Worm (Caenorhabditis elegans) whole organism, L1 larva: Measurements from ENCODE around the gene cyp-34A10.

ENCODE experiments used
- C04F5.9 ChIP-seq: sonication (generic microtip); optimal IDR thresholded peaks from 2 replicates; lab custom pipeline; 2016; ENCODE audit warnings: missing genetic modification characterization, missing compliant biosample characterization
- Y116A8C.19 ChIP-seq: sonication (generic microtip); optimal IDR thresholded peaks from 2 replicates; lab custom pipeline; 2016; ENCODE audit warnings: missing compliant biosample characterization, missing genetic modification characterization, borderline replicate concordance
- aha-1 ChIP-seq: fragments of 150-350 bp; optimal IDR thresholded peaks from 2 replicates; lab custom pipeline; 2014; ENCODE audit warnings: missing biosample characterization, missing genetic modification characterization
- alr-1 ChIP-seq: fragments of 200-800 bp; sonication (Bioruptor generic); optimal IDR thresholded peaks from 2 replicates; lab custom pipeline; 2018; ENCODE audit warnings: borderline replicate concordance, mild to moderate bottlenecking, missing genetic modification characterization, missing compliant biosample characterization
- aly-2 ChIP-seq: fragments of 150-350 bp; optimal IDR thresholded peaks from 2 replicates; lab custom pipeline; 2014; ENCODE audit warnings: missing biosample characterization, missing genetic modification characterization
- blmp-1 ChIP-seq: fragments of 150-350 bp; optimal IDR thresholded peaks from 2 replicates; lab custom pipeline; 2014; ENCODE audit warnings: missing biosample characterization, missing genetic modification characterization
- ceh-63 ChIP-seq: fragments of 200-800 bp; sonication (Bioruptor generic); optimal IDR thresholded peaks from 2 replicates; lab custom pipeline; 2018; ENCODE audit warnings: mild to moderate bottlenecking, missing genetic modification characterization, missing compliant biosample characterization
- ceh-8 ChIP-seq: fragments of 200-800 bp; sonication (Bioruptor generic); optimal IDR thresholded peaks from 2 replicates; lab custom pipeline; 2018; ENCODE audit warnings: mild to moderate bottlenecking, missing genetic modification characterization, moderate library complexity, missing compliant biosample characterization
- ceh-82 ChIP-seq, 3 experiments: fragments of 150-350 bp in 1 of 3; sonication (generic microtip) in 2 of 3; optimal IDR thresholded peaks; 2 replicates each; lab custom pipeline; 2014 to 2017; ENCODE audit warnings: missing biosample characterization in 3 of 3, missing genetic modification characterization in 3 of 3
- ceh-88 ChIP-seq: fragments of 200-800 bp; sonication (Bioruptor generic); IDR thresholded peaks from 2 replicates; pipeline ENCODE4 v1.3.6; 2022; ENCODE audit warnings: missing genetic modification characterization, missing compliant biosample characterization
- dpl-1 ChIP-seq, 3 experiments: fragments of 150-350 bp in 2 of 3; sonication (generic microtip) in 1 of 3; optimal IDR thresholded peaks; 2 replicates each; lab custom pipeline; 2014 to 2017; ENCODE audit warnings: missing biosample characterization in 3 of 3, missing genetic modification characterization in 3 of 3, missing genetic modification reagents in 3 of 3
- egl-13 ChIP-seq: sonication (generic microtip); optimal IDR thresholded peaks from 2 replicates; lab custom pipeline; 2016; ENCODE audit warnings: missing genotype, missing genetic modification reagents, missing genetic modification characterization, missing compliant biosample characterization
- elt-2 ChIP-seq: sonication (generic microtip); optimal IDR thresholded peaks from 2 replicates; lab custom pipeline; 2016; ENCODE audit warnings: missing genetic modification characterization, mild to moderate bottlenecking, inconsistent platforms, missing compliant biosample characterization, missing genetic modification reagents
- ets-5 ChIP-seq: fragments of 200-800 bp; sonication (Bioruptor generic); IDR thresholded peaks from 2 replicates; pipeline ENCODE4 v1.3.6; 2022; ENCODE audit warnings: missing genetic modification characterization, missing compliant biosample characterization
- fkh-4 ChIP-seq: sonication (generic microtip); optimal IDR thresholded peaks from 2 replicates; lab custom pipeline; 2016; ENCODE audit warnings: missing compliant biosample characterization, missing genetic modification characterization, borderline replicate concordance
- grh-1 ChIP-seq: fragments of 200-800 bp; sonication (Bioruptor generic); IDR thresholded peaks from 2 replicates; pipeline ENCODE4 v1.3.6; 2022; ENCODE audit warnings: missing genetic modification reagents, missing genetic modification characterization, missing compliant biosample characterization
- hlh-17 ChIP-seq: fragments of 200-800 bp; sonication (Bioruptor generic); optimal IDR thresholded peaks from 2 replicates; lab custom pipeline; 2018; ENCODE audit warnings: missing genetic modification characterization, mild to moderate bottlenecking, missing compliant biosample characterization, moderate library complexity, borderline replicate concordance
- hpl-2 ChIP-seq: fragments of 150-350 bp; optimal IDR thresholded peaks from 2 replicates; lab custom pipeline; 2014; ENCODE audit warnings: missing biosample characterization, missing genetic modification reagents, missing genetic modification characterization
- lin-39 ChIP-seq: fragments of 150-350 bp; optimal IDR thresholded peaks from 2 replicates; lab custom pipeline; 2014; ENCODE audit warnings: missing biosample characterization, missing genetic modification reagents, missing genetic modification characterization
- mef-2 ChIP-seq: fragments of 150-350 bp; optimal IDR thresholded peaks from 2 replicates; lab custom pipeline; 2014; ENCODE audit warnings: missing biosample characterization, missing genetic modification characterization
- mep-1 ChIP-seq: fragments of 150-350 bp; optimal IDR thresholded peaks from 2 replicates; lab custom pipeline; 2014; ENCODE audit warnings: missing biosample characterization, missing genetic modification characterization
- nhr-12 ChIP-seq: sonication (generic microtip); optimal IDR thresholded peaks from 2 replicates; lab custom pipeline; 2017; ENCODE audit warnings: missing biosample characterization, missing genetic modification characterization
- nhr-19 ChIP-seq: fragments of 200-800 bp; sonication (Bioruptor generic); conservative IDR thresholded peaks from 2 replicates; pipeline ENCODE4 v1.3.6; 2022; ENCODE audit warnings: missing genetic modification characterization, missing compliant biosample characterization
- nhr-20 ChIP-seq: sonication (generic microtip); optimal IDR thresholded peaks from 2 replicates; lab custom pipeline; 2016; ENCODE audit warnings: mild to moderate bottlenecking, missing genetic modification characterization, missing compliant biosample characterization
- nhr-237 ChIP-seq: fragments of 150-350 bp; optimal IDR thresholded peaks from 2 replicates; lab custom pipeline; 2014; ENCODE audit warnings: missing biosample characterization, missing genetic modification characterization
- nhr-47 ChIP-seq: sonication (generic microtip); optimal IDR thresholded peaks from 2 replicates; lab custom pipeline; 2016; ENCODE audit warnings: mild to moderate bottlenecking, missing genetic modification characterization, moderate library complexity, missing compliant biosample characterization
- nhr-71 ChIP-seq: sonication (generic microtip); optimal IDR thresholded peaks from 2 replicates; lab custom pipeline; 2016; ENCODE audit warnings: mild to moderate bottlenecking, missing genetic modification characterization, moderate library complexity, missing compliant biosample characterization
- nhr-84 ChIP-seq: sonication (generic microtip); optimal IDR thresholded peaks from 2 replicates; lab custom pipeline; 2017; ENCODE audit warnings: missing biosample characterization, missing genetic modification characterization
- nhr-85 ChIP-seq: sonication (generic microtip); peaks from one replicate; lab custom pipeline; 2016; ENCODE audit warnings: missing genetic modification characterization, inconsistent platforms, missing compliant biosample characterization
- nhr-90 ChIP-seq: sonication (generic microtip); optimal IDR thresholded peaks from 2 replicates; lab custom pipeline; 2016; ENCODE audit warnings: mild to moderate bottlenecking, missing genetic modification characterization, missing compliant biosample characterization; ENCODE audit not compliant: poor library complexity
- swsn-7 ChIP-seq: sonication (generic microtip); optimal IDR thresholded peaks from 2 replicates; lab custom pipeline; 2016; ENCODE audit warnings: missing genetic modification characterization, missing compliant biosample characterization
- tlp-1 ChIP-seq: fragments of 150-350 bp; optimal IDR thresholded peaks from 2 replicates; lab custom pipeline; 2014; ENCODE audit warnings: missing biosample characterization, missing genetic modification characterization
- unc-30 ChIP-seq: sonication (generic microtip); optimal IDR thresholded peaks from 2 replicates; lab custom pipeline; 2017; ENCODE audit warnings: missing biosample characterization, missing genetic modification characterization
- unc-86 ChIP-seq: sonication (generic microtip); optimal IDR thresholded peaks from 2 replicates; lab custom pipeline; 2016; ENCODE audit warnings: missing genetic modification characterization, missing compliant biosample characterization
- unc-98 ChIP-seq: fragments of 200-800 bp; sonication (Bioruptor generic); IDR thresholded peaks from 2 replicates; pipeline ENCODE4 v1.3.6; 2022; ENCODE audit warnings: missing genetic modification characterization, missing compliant biosample characterization
- vab-15 ChIP-seq: sonication (generic microtip); optimal IDR thresholded peaks from 2 replicates; lab custom pipeline; 2017; ENCODE audit warnings: missing genotype, mild to moderate bottlenecking, missing genetic modification characterization, missing compliant biosample characterization
- zip-4 ChIP-seq: fragments of 200-800 bp; sonication (Bioruptor generic); optimal IDR thresholded peaks from 2 replicates; lab custom pipeline; 2018; ENCODE audit warnings: mild to moderate bottlenecking, missing genetic modification characterization, moderate library complexity, missing compliant biosample characterization

cyp-34A10 gene

ce11 chrV:4010170-4010569 lies 37.4 kb upstream of the cyp-34A10 start, which contains the start of gene srh-4:
TSS of gene srh-4 (plus strand) at chrV:4010470.
- TF ChIP-seq nhr-47 (tag; lab: Kevin White, UChicago): no peak
- no peak for TF ChIP-seq nhr-84 (tag; lab: Kevin White, UChicago)
- no peak for TF ChIP-seq Y116A8C.19 (tag; lab: Kevin White, UChicago)
- no peak for TF ChIP-seq unc-30
- TF ChIP-seq dpl-1 (GFP tag; optimal IDR thresholded peaks at IDR 0.05; lab: Kevin White, UChicago): no peak
- TF ChIP-seq aly-2 (tag; lab: Kevin White, UChicago): no peak
- no peak for TF ChIP-seq grh-1
- no peak for TF ChIP-seq mep-1
- no peak for TF ChIP-seq nhr-71 (tag; lab: Kevin White, UChicago)
- TF ChIP-seq aha-1 (tag; lab: Kevin White, UChicago): no peak
- no peak for TF ChIP-seq alr-1 (tag; lab: Kevin White, UChicago)
- no peak for TF ChIP-seq ets-5 (GFP tag; lab: Robert Waterston, UW)
- TF ChIP-seq unc-86 (tag; lab: Kevin White, UChicago): no peak
- TF ChIP-seq fkh-4: no peak
- no peak for TF ChIP-seq ceh-8 (GFP tag; lab: Kevin White, UChicago)
- TF ChIP-seq, all 84 proteins: peak for 0

- TF ChIP-seq zip-4 (GFP tag; lab: Kevin White, UChicago) (no peak), elt-2 (tag; lab: Kevin White, UChicago) (no peak), ceh-63 (GFP tag; lab: Kevin White, UChicago) (no peak), hlh-17 (GFP tag; lab: Kevin White, UChicago) (no peak), tlp-1 (tag; lab: Kevin White, UChicago) (no peak), ceh-82 (tag; optimal IDR thresholded peaks at IDR 0.05; lab: Kevin White, UChicago) (no peak), ceh-8 (GFP tag; lab: Kevin White, UChicago) (no peak), mef-2 (tag; lab: Kevin White, UChicago) (no peak), unc-98 (no peak), ceh-88 (GFP tag; lab: Robert Waterston, UW) (no peak), fkh-4 (no peak), nhr-19 (no peak), lin-39 (tag; lab: Kevin White, UChicago) (no peak), egl-13 (tag; lab: Kevin White, UChicago) (no peak), nhr-12 (tag; lab: Kevin White, UChicago) (no peak), ets-5 (GFP tag; lab: Robert Waterston, UW) (no peak), vab-15 (no peak), nhr-47 (tag; lab: Kevin White, UChicago) (no peak), nhr-85 (tag; lab: Kevin White, UChicago) (no peak)
These were observed 35.1 kb upstream of the cyp-34A10 start, which contains the start of gene srh-7 for ce11 chrV:4007927-4008326. TSS of gene srh-7 (plus strand) at chrV:4008227.

ce11 chrV:4005219-4005618 lies 32.4 kb upstream of the cyp-34A10 start, which contains the start of gene srh-8:
TSS of gene srh-8 (plus strand) at chrV:4005519.
- TF ChIP-seq zip-4 (GFP tag; lab: Kevin White, UChicago) (no peak), alr-1 (tag; lab: Kevin White, UChicago) (no peak), mef-2 (tag; lab: Kevin White, UChicago) (no peak), grh-1 (no peak), nhr-20 (tag; lab: Kevin White, UChicago) (no peak), nhr-237 (tag; lab: Kevin White, UChicago) (no peak), nhr-90 (tag; lab: Kevin White, UChicago) (no peak), swsn-7 (no peak), hpl-2 (no peak)

- TF ChIP-seq C04F5.9 (no peak), blmp-1 (tag; lab: Kevin White, UChicago) (peak; percentile 63)
- TF ChIP-seq, all 84 proteins: peak for 1
These were observed 31.8 kb upstream of the cyp-34A10 start for ce11 chrV:4004577-4004976.
